Fruit fly (Drosophila melanogaster) whole organism, wandering third instar larva: ENCODE results near the gene CG14668.

Experiments used
- Abd-B ChIP-seq: fragments of >200 bp; optimal IDR thresholded peaks from 2 replicates; lab custom pipeline; 2017; ENCODE audit warnings: missing biosample characterization, missing genetic modification characterization
- CG32264 ChIP-seq: fragments of 200-800 bp; sonication (Bioruptor generic); optimal IDR thresholded peaks from 2 replicates; lab custom pipeline; 2016; ENCODE audit warnings: missing biosample characterization, missing genetic modification characterization
- CG9705 ChIP-seq: fragments of 200-800 bp; sonication (Bioruptor generic); optimal IDR thresholded peaks from 2 replicates; lab custom pipeline; 2018; ENCODE audit warnings: missing biosample characterization, mild to moderate bottlenecking, missing genetic modification characterization
- Dfd ChIP-seq: fragments of >200 bp; optimal IDR thresholded peaks from 2 replicates; lab custom pipeline; 2017; ENCODE audit warnings: missing biosample characterization, missing genetic modification characterization
- Dif ChIP-seq: fragments of 200-275, 200-300 bp; sonication (Bioruptor generic); optimal IDR thresholded peaks from 2 replicates; lab custom pipeline; 2018; ENCODE audit warnings: missing biosample characterization, missing genetic modification characterization; ENCODE audit not compliant: partially characterized antibody
- GATAd ChIP-seq: sonication (Bioruptor generic); optimal IDR thresholded peaks from 2 replicates; lab custom pipeline; 2016; ENCODE audit warnings: missing biosample characterization, missing genetic modification characterization
- HLH106 ChIP-seq: fragments of 200-800 bp; optimal IDR thresholded peaks from 3 replicates; lab custom pipeline; 2019; ENCODE audit warnings: missing biosample characterization, mild to moderate bottlenecking, missing genetic modification characterization, moderate library complexity
- Hr78 ChIP-seq: fragments of >200 bp; optimal IDR thresholded peaks from 2 replicates; lab custom pipeline; 2017; ENCODE audit warnings: missing biosample characterization, missing genetic modification characterization
- Hr83 ChIP-seq: fragments of 200-300 bp; sonication (Bioruptor generic); optimal IDR thresholded peaks from 2 replicates; lab custom pipeline; 2016; ENCODE audit warnings: missing biosample characterization, mild to moderate bottlenecking, missing genetic modification characterization, moderate library complexity; ENCODE audit not compliant: poor library complexity, severe bottlenecking
- Mio ChIP-seq: sonication (Bioruptor generic); optimal IDR thresholded peaks from 2 replicates; lab custom pipeline; 2016; ENCODE audit warnings: missing biosample characterization, missing genetic modification characterization
- Myc ChIP-seq: fragments of >200 bp; optimal IDR thresholded peaks from 2 replicates; lab custom pipeline; 2017
- N ChIP-seq: fragments of >200 bp; optimal IDR thresholded peaks from 2 replicates; lab custom pipeline; 2018; ENCODE audit warnings: missing biosample characterization, missing external identifiers, missing genetic modification characterization
- OdsH ChIP-seq: fragments of 200-800 bp; sonication (Bioruptor generic); optimal IDR thresholded peaks from 2 replicates; lab custom pipeline; 2016; ENCODE audit warnings: missing biosample characterization, mild to moderate bottlenecking, missing genetic modification characterization
- Rel ChIP-seq, 2 experiments: fragments of 200-800 bp; sonication (Bioruptor generic) in 1 of 2; optimal IDR thresholded peaks; 2 replicates in 1 of 2; 3 replicates in 1 of 2; lab custom pipeline; 2016 to 2019; ENCODE audit warnings: mild to moderate bottlenecking in 2 of 2, missing biosample characterization in 2 of 2, missing genetic modification characterization in 2 of 2, moderate library complexity in 1 of 2
- Sp1 ChIP-seq: fragments of 200-800 bp; sonication (Bioruptor generic); optimal IDR thresholded peaks from 3 replicates; lab custom pipeline; 2019; ENCODE audit warnings: missing biosample characterization, mild to moderate bottlenecking, missing genetic modification characterization, moderate library complexity
- Vsx2 ChIP-seq: fragments of 200-300, 225-300 bp; sonication (Bioruptor generic); optimal IDR thresholded peaks from 2 replicates; lab custom pipeline; 2018; ENCODE audit warnings: missing biosample characterization, missing genetic modification characterization; ENCODE audit not compliant: partially characterized antibody
- br ChIP-seq: fragments of 200-800 bp; sonication (Bioruptor generic); optimal IDR thresholded peaks from 2 replicates; lab custom pipeline; 2016; ENCODE audit warnings: missing biosample characterization, missing genetic modification characterization
- brk ChIP-seq: fragments of 200-800 bp; sonication (Bioruptor generic); optimal IDR thresholded peaks from 2 replicates; lab custom pipeline; 2016; ENCODE audit warnings: missing biosample characterization, mild to moderate bottlenecking, missing genetic modification characterization
- dmrt93B ChIP-seq: fragments of 200-800 bp; sonication (Bioruptor generic); optimal IDR thresholded peaks from 2 replicates; lab custom pipeline; 2018; ENCODE audit warnings: missing biosample characterization, mild to moderate bottlenecking, missing genetic modification characterization
- dsf ChIP-seq: sonication (Bioruptor generic); optimal IDR thresholded peaks from 2 replicates; lab custom pipeline; 2016; ENCODE audit warnings: missing biosample characterization, missing genetic modification characterization, borderline replicate concordance
- ey ChIP-seq: fragments of 200-800 bp; sonication (Bioruptor generic); optimal IDR thresholded peaks from 2 replicates; lab custom pipeline; 2016; ENCODE audit warnings: missing biosample characterization, missing genetic modification characterization
- foxo ChIP-seq, 2 experiments: fragments of 200-800 bp; sonication (Bioruptor generic); optimal IDR thresholded peaks; 2 replicates in 1 of 2; 3 replicates in 1 of 2; lab custom pipeline; 2016 to 2017; ENCODE audit warnings: missing biosample characterization in 2 of 2, missing genetic modification characterization in 2 of 2
- fru ChIP-seq: fragments of 200-800 bp; sonication (Bioruptor generic); optimal IDR thresholded peaks from 3 replicates; lab custom pipeline; 2016; ENCODE audit warnings: missing biosample characterization, mild to moderate bottlenecking, missing genetic modification characterization
- jim ChIP-seq: fragments of 175-275, 200-325 bp; sonication (Bioruptor generic); optimal IDR thresholded peaks from 2 replicates; lab custom pipeline; 2016; ENCODE audit warnings: missing biosample characterization, mild to moderate bottlenecking, missing genetic modification characterization
- lola ChIP-seq: fragments of >200 bp; optimal IDR thresholded peaks from 2 replicates; lab custom pipeline; 2017; ENCODE audit warnings: missing biosample characterization, missing genetic modification characterization
- pan ChIP-seq: fragments of >200 bp; optimal IDR thresholded peaks from 2 replicates; lab custom pipeline; 2017
- psq ChIP-seq: fragments of 200-800 bp; sonication (Bioruptor generic); optimal IDR thresholded peaks from 3 replicates; lab custom pipeline; 2017; ENCODE audit warnings: missing biosample characterization, mild to moderate bottlenecking, missing genetic modification characterization, moderate library complexity
- rgr ChIP-seq: fragments of 200-800 bp; sonication (Bioruptor generic); optimal IDR thresholded peaks from 3 replicates; lab custom pipeline; 2016; ENCODE audit warnings: missing biosample characterization, mild to moderate bottlenecking, missing genetic modification characterization
- sage ChIP-seq: fragments of 200-800 bp; sonication (Bioruptor generic); optimal IDR thresholded peaks from 2 replicates; lab custom pipeline; 2016; ENCODE audit warnings: missing biosample characterization, mild to moderate bottlenecking, missing genetic modification characterization
- sv ChIP-seq: fragments of 200-800 bp; sonication (Bioruptor generic); optimal IDR thresholded peaks from 3 replicates; lab custom pipeline; 2016; ENCODE audit warnings: missing biosample characterization, missing genetic modification characterization
- tai ChIP-seq: sonication (Bioruptor generic); optimal IDR thresholded peaks from 2 replicates; lab custom pipeline; 2016; ENCODE audit warnings: missing biosample characterization, missing genetic modification characterization
- usp ChIP-seq: fragments of >200 bp; optimal IDR thresholded peaks from 2 replicates; lab custom pipeline; 2017; ENCODE audit warnings: missing biosample characterization, missing genetic modification characterization
- woc ChIP-seq: sonication (Bioruptor generic); optimal IDR thresholded peaks from 2 replicates; lab custom pipeline; 2016; ENCODE audit warnings: missing biosample characterization, mild to moderate bottlenecking, missing genetic modification characterization

Gene CG14668

dm6 chr3R:5387564-5387963, at the start of gene CG14668:
Gene CG14668, minus strand, starts transcription at chr3R:5387664.
- TF ChIP-seq brk (GFP tag; lab: Kevin White, UChicago), result no peak
- no peak for TF ChIP-seq OdsH (GFP tag; lab: Kevin White, UChicago)
- TF ChIP-seq HLH106 (tag; lab: Kevin White, UChicago), result no peak
- no peak for TF ChIP-seq Sp1 (GFP tag; lab: Kevin White, UChicago)
- TF ChIP-seq sv (GFP tag; lab: Kevin White, UChicago), result no peak
- no peak for TF ChIP-seq CG9705
- TF ChIP-seq Myc (lab: Kevin White, UChicago), result no peak
- TF ChIP-seq rgr (GFP tag; lab: Kevin White, UChicago), result no peak
- no peak for TF ChIP-seq Dif (GFP tag; lab: Kevin White, UChicago)
- TF ChIP-seq N (GFP tag; lab: Kevin White, UChicago), result no peak
- TF ChIP-seq ey (GFP tag; lab: Kevin White, UChicago), result no peak
- TF ChIP-seq usp (GFP tag; lab: Kevin White, UChicago), result no peak
- no peak for TF ChIP-seq Abd-B (GFP tag; lab: Kevin White, UChicago)
- no peak for TF ChIP-seq CG32264 (GFP tag; lab: Kevin White, UChicago)

dm6 chr3R:5429786-5430185, 42.3 kb upstream of the CG14668 start:
- TF ChIP-seq Hr83 (GFP tag; lab: Kevin White, UChicago), result no peak
- no peak for TF ChIP-seq br
- no peak for TF ChIP-seq usp (GFP tag; lab: Kevin White, UChicago)
- no peak for TF ChIP-seq sage
- TF ChIP-seq GATAd, result no peak
- no peak for TF ChIP-seq lola (GFP tag; lab: Kevin White, UChicago)
- no peak for TF ChIP-seq CG9705
- TF ChIP-seq rgr (GFP tag; lab: Kevin White, UChicago), result no peak
- no peak for TF ChIP-seq foxo (GFP tag; optimal IDR thresholded peaks at IDR 0.05; lab: Kevin White, UChicago)
- no peak for TF ChIP-seq pan (lab: Kevin White, UChicago)
- TF ChIP-seq OdsH (GFP tag; lab: Kevin White, UChicago), result no peak
- no peak for TF ChIP-seq Vsx2
- no peak for TF ChIP-seq N (GFP tag; lab: Kevin White, UChicago)
- no peak for TF ChIP-seq Abd-B (GFP tag; lab: Kevin White, UChicago)
- no peak for TF ChIP-seq Dif (GFP tag; lab: Kevin White, UChicago)
- TF ChIP-seq psq, result no peak

dm6 chr3R:5427157-5427556, 39.7 kb upstream of the CG14668 start, which contains the start of gene CG12147:
Gene CG12147, minus strand, starts transcription at chr3R:5427257.
- TF ChIP-seq usp (GFP tag; lab: Kevin White, UChicago) (no peak), sage (no peak), N (GFP tag; lab: Kevin White, UChicago) (no peak), rgr (GFP tag; lab: Kevin White, UChicago) (no peak), ey (GFP tag; lab: Kevin White, UChicago) (no peak), Dif (GFP tag; lab: Kevin White, UChicago) (no peak), woc (GFP tag; lab: Kevin White, UChicago) (no peak), Rel (GFP tag; optimal IDR thresholded peaks at IDR 0.05; lab: Kevin White, UChicago) (no peak), Rel (tag; optimal IDR thresholded peaks at IDR 0.05; lab: Kevin White, UChicago) (no peak), Mio (GFP tag; lab: Kevin White, UChicago) (no peak), lola (GFP tag; lab: Kevin White, UChicago) (no peak), brk (GFP tag; lab: Kevin White, UChicago) (no peak), foxo (GFP tag; optimal IDR thresholded peaks at IDR 0.05; lab: Kevin White, UChicago) (no peak), tai (no peak), psq (no peak)

- no peak for TF ChIP-seq Abd-B (GFP tag; lab: Kevin White, UChicago)
- TF ChIP-seq GATAd, result no peak
- TF ChIP-seq usp (GFP tag; lab: Kevin White, UChicago), result no peak
- peak in 1 of 2 experiments; percentile 4 for TF ChIP-seq foxo (GFP tag; optimal IDR thresholded peaks at IDR 0.05; lab: Kevin White, UChicago)
- peak; percentile 10 for TF ChIP-seq fru (GFP tag; lab: Kevin White, UChicago)
- TF ChIP-seq dmrt93B, result no peak
- no peak for TF ChIP-seq Mio (GFP tag; lab: Kevin White, UChicago)
- TF ChIP-seq brk (GFP tag; lab: Kevin White, UChicago), result no peak
- TF ChIP-seq psq, result no peak
- no peak for TF ChIP-seq Myc (lab: Kevin White, UChicago)
- TF ChIP-seq, all 38 proteins: peak for 2
Measured at dm6 chr3R:5422123-5422522, 34.7 kb upstream of the CG14668 start.

- no peak for TF ChIP-seq jim (GFP tag; lab: Kevin White, UChicago)
- TF ChIP-seq Rel (GFP tag; optimal IDR thresholded peaks at IDR 0.05; lab: Kevin White, UChicago), result no peak
- no peak for TF ChIP-seq Rel (tag; optimal IDR thresholded peaks at IDR 0.05; lab: Kevin White, UChicago)
- no peak for TF ChIP-seq sage
- no peak for TF ChIP-seq Dfd
- TF ChIP-seq Hr78, result no peak
- no peak for TF ChIP-seq lola (GFP tag; lab: Kevin White, UChicago)
- no peak for TF ChIP-seq CG9705
- TF ChIP-seq dsf, result no peak
- TF ChIP-seq Sp1 (GFP tag; lab: Kevin White, UChicago), result no peak
- TF ChIP-seq Hr83 (GFP tag; lab: Kevin White, UChicago), result no peak
- TF ChIP-seq, all 38 proteins: peak for 0
Measured at dm6 chr3R:5420454-5420853, 33.0 kb upstream of the CG14668 start.
